Worm (Caenorhabditis elegans) whole organism, L2 larva: ENCODE results near the gene VB0395L.1.

ENCODE experiments used
- R02D3.7 ChIP-seq: fragments of 150-350 bp; optimal IDR thresholded peaks from 2 replicates; lab custom pipeline; 2014; ENCODE audit warnings: missing biosample characterization, missing genetic modification characterization
- ZK546.5 ChIP-seq: sonication (generic microtip); optimal IDR thresholded peaks from 2 replicates; lab custom pipeline; 2017; ENCODE audit warnings: missing biosample characterization, missing genetic modification characterization
- alr-1 ChIP-seq: fragments of 150-350 bp; optimal IDR thresholded peaks from 2 replicates; lab custom pipeline; 2014; ENCODE audit warnings: missing biosample characterization, missing genetic modification characterization
- aly-2 ChIP-seq: fragments of 150-350 bp; optimal IDR thresholded peaks from 2 replicates; lab custom pipeline; 2014; ENCODE audit warnings: missing biosample characterization, missing genetic modification characterization
- ama-1 ChIP-seq: fragments of 150-350 bp; optimal IDR thresholded peaks from 2 replicates; lab custom pipeline; 2018; ENCODE audit warnings: inconsistent platforms
- blmp-1 ChIP-seq: sonication (generic microtip); optimal IDR thresholded peaks from 2 replicates; lab custom pipeline; 2017; ENCODE audit warnings: missing genetic modification characterization, mild to moderate bottlenecking, missing compliant biosample characterization, antibody characterized with exemption, moderate library complexity; ENCODE audit not compliant: insufficient read depth
- crh-2 ChIP-seq: sonication (generic microtip); optimal IDR thresholded peaks from 2 replicates; lab custom pipeline; 2017; ENCODE audit warnings: missing biosample characterization, missing genetic modification characterization
- dmd-4 ChIP-seq: sonication (generic microtip); optimal IDR thresholded peaks from 2 replicates; lab custom pipeline; 2017; ENCODE audit warnings: missing biosample characterization, missing genetic modification characterization
- egl-27 ChIP-seq: sonication (generic microtip); optimal IDR thresholded peaks from 3 replicates; lab custom pipeline; 2017; ENCODE audit warnings: missing biosample characterization, missing genetic modification reagents, missing genetic modification characterization
- elt-1 ChIP-seq: fragments of 150-350 bp; optimal IDR thresholded peaks from 2 replicates; lab custom pipeline; 2014; ENCODE audit warnings: missing biosample characterization, missing genetic modification characterization
- fos-1 ChIP-seq: fragments of 150-350 bp; optimal IDR thresholded peaks from 2 replicates; lab custom pipeline; 2014; ENCODE audit warnings: missing biosample characterization, missing genetic modification characterization
- gmeb-1 ChIP-seq: fragments of 150-350 bp; optimal IDR thresholded peaks from 2 replicates; lab custom pipeline; 2014; ENCODE audit warnings: missing biosample characterization, missing genetic modification characterization
- lin-39 ChIP-seq: fragments of 150-350 bp; optimal IDR thresholded peaks from 2 replicates; lab custom pipeline; 2014; ENCODE audit warnings: missing biosample characterization, missing genetic modification reagents, missing genetic modification characterization
- lsy-2 ChIP-seq, 2 experiments: fragments of 150-350 bp in 1 of 2; sonication (generic microtip) in 1 of 2; optimal IDR thresholded peaks; 2 replicates each; lab custom pipeline; 2014 to 2017; ENCODE audit warnings: missing biosample characterization in 2 of 2, missing genetic modification characterization in 2 of 2
- mab-5 ChIP-seq: fragments of 150-350 bp; optimal IDR thresholded peaks from 2 replicates; lab custom pipeline; 2014; ENCODE audit warnings: missing biosample characterization, missing genetic modification characterization
- mbf-1 ChIP-seq: sonication (generic microtip); optimal IDR thresholded peaks from 2 replicates; lab custom pipeline; 2017; ENCODE audit warnings: missing biosample characterization, missing genetic modification characterization
- mdl-1 ChIP-seq, 2 experiments: fragments of 150-350 bp in 1 of 2; sonication (generic microtip) in 1 of 2; optimal IDR thresholded peaks; 2 replicates each; lab custom pipeline; 2017; ENCODE audit warnings: missing biosample characterization in 2 of 2, missing genetic modification characterization in 2 of 2
- nhr-10 ChIP-seq: sonication (generic microtip); optimal IDR thresholded peaks from 2 replicates; lab custom pipeline; 2017; ENCODE audit warnings: missing biosample characterization, missing genetic modification characterization
- nhr-11 ChIP-seq: fragments of 150-350 bp; optimal IDR thresholded peaks from 2 replicates; lab custom pipeline; 2014; ENCODE audit warnings: missing biosample characterization, missing genetic modification characterization
- nhr-12 ChIP-seq: fragments of 150-350 bp; optimal IDR thresholded peaks from 2 replicates; lab custom pipeline; 2014; ENCODE audit warnings: missing biosample characterization, missing genetic modification characterization
- nhr-129 ChIP-seq: fragments of 150-350 bp; optimal IDR thresholded peaks from 2 replicates; lab custom pipeline; 2014; ENCODE audit warnings: missing biosample characterization, missing genetic modification characterization
- nhr-21 ChIP-seq: fragments of 150-350 bp; optimal IDR thresholded peaks from 2 replicates; lab custom pipeline; 2014; ENCODE audit warnings: missing biosample characterization, missing genetic modification characterization
- nhr-23 ChIP-seq: fragments of 150-350 bp; optimal IDR thresholded peaks from 2 replicates; lab custom pipeline; 2014; ENCODE audit warnings: missing biosample characterization, missing genetic modification reagents, missing genetic modification characterization
- nhr-237 ChIP-seq: fragments of 150-350 bp; optimal IDR thresholded peaks from 2 replicates; lab custom pipeline; 2014; ENCODE audit warnings: missing biosample characterization, missing genetic modification characterization
- nhr-25 ChIP-seq: fragments of 150-350 bp; sonication (generic microtip); optimal IDR thresholded peaks from 3 replicates; lab custom pipeline; 2014; ENCODE audit warnings: missing biosample characterization, missing genetic modification characterization
- nhr-6 ChIP-seq: fragments of 150-350 bp; optimal IDR thresholded peaks from 2 replicates; lab custom pipeline; 2014; ENCODE audit warnings: missing biosample characterization, missing genetic modification characterization
- nhr-77 ChIP-seq: fragments of 150-350 bp; optimal IDR thresholded peaks from 2 replicates; lab custom pipeline; 2014; ENCODE audit warnings: missing biosample characterization, missing genetic modification characterization
- sem-4 ChIP-seq: fragments of 150-350 bp; optimal IDR thresholded peaks from 2 replicates; lab custom pipeline; 2014; ENCODE audit warnings: missing biosample characterization, missing genetic modification reagents, missing genetic modification characterization
- skn-1 ChIP-seq: sonication (generic microtip); optimal IDR thresholded peaks from 2 replicates; lab custom pipeline; 2017; ENCODE audit warnings: missing biosample characterization, missing genetic modification characterization
- sma-3 ChIP-seq: sonication (generic microtip); optimal IDR thresholded peaks from 2 replicates; lab custom pipeline; 2016; ENCODE audit warnings: missing genetic modification reagents, missing genetic modification characterization, missing compliant biosample characterization
- sma-9 ChIP-seq, 2 experiments: fragments of 150-350 bp in 1 of 2; sonication (generic microtip) in 1 of 2; optimal IDR thresholded peaks; 2 replicates each; lab custom pipeline; 2014 to 2016; ENCODE audit warnings: missing genetic modification characterization in 2 of 2, mild to moderate bottlenecking in 1 of 2, missing biosample characterization in 1 of 2, missing compliant biosample characterization in 1 of 2, missing genetic modification reagents in 1 of 2, moderate library complexity in 1 of 2
- snpc-4 ChIP-seq: fragments of 150-350 bp; optimal IDR thresholded peaks from 2 replicates; lab custom pipeline; 2014; ENCODE audit warnings: missing biosample characterization, missing genetic modification characterization
- unc-39 ChIP-seq: fragments of 150-350 bp; optimal IDR thresholded peaks from 2 replicates; lab custom pipeline; 2014; ENCODE audit warnings: missing biosample characterization, missing genetic modification characterization
- unc-55 ChIP-seq: fragments of 150-350 bp; sonication (generic microtip); optimal IDR thresholded peaks from 3 replicates; lab custom pipeline; 2014; ENCODE audit warnings: missing biosample characterization, missing genetic modification reagents, missing genetic modification characterization
- unc-62 ChIP-seq: fragments of 150-350 bp; optimal IDR thresholded peaks from 2 replicates; lab custom pipeline; 2014; ENCODE audit warnings: missing biosample characterization, missing genetic modification reagents, missing genetic modification characterization
- zag-1 ChIP-seq: fragments of 150-350 bp; optimal IDR thresholded peaks from 2 replicates; lab custom pipeline; 2014; ENCODE audit warnings: missing biosample characterization, missing genetic modification characterization
- ztf-11 ChIP-seq: sonication (generic microtip); optimal IDR thresholded peaks from 2 replicates; lab custom pipeline; 2017; ENCODE audit warnings: missing biosample characterization, missing genetic modification characterization
- ztf-4 ChIP-seq: fragments of 150-350 bp; optimal IDR thresholded peaks from 2 replicates; lab custom pipeline; 2014; ENCODE audit warnings: missing biosample characterization, missing genetic modification characterization

The VB0395L.1 gene

ce11 chrX:15992806-15993205 lies 24.0 kb downstream of the VB0395L.1 start:
- TF ChIP-seq snpc-4 (tag; lab: Kevin White, UChicago) (no peak), nhr-11 (no peak), nhr-12 (tag; lab: Kevin White, UChicago) (no peak), elt-1 (tag; lab: Kevin White, UChicago) (no peak), unc-39 (tag; lab: Kevin White, UChicago) (no peak), gmeb-1 (no peak), zag-1 (no peak), blmp-1 (tag; lab: Kevin White, UChicago) (no peak), nhr-6 (no peak)

DNA sequence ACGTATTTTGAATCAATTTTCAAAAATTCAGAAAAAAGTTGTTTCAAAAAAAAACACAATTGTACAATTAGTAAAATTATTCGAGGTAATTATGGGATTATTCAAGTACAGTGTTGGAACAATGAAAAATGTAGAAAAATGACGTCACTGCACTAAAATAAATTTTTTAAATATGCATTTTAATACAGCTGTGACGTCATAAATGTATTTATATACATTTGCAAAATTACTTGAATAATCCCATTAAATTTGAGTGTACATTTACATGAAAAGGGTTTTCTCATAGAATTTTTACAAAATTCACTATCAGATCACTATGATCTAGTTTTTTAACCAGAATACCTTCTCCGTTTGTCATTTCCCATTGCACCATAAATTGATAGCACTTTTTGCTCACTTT lies 28.2 kb downstream of the VB0395L.1 start:
- TF ChIP-seq egl-27 (tag; lab: Kevin White, UChicago) = no peak
- TF ChIP-seq nhr-6 = no peak
- TF ChIP-seq lsy-2 (tag; optimal IDR thresholded peaks at IDR 0.05; lab: Kevin White, UChicago) = no peak
- TF ChIP-seq snpc-4 (tag; lab: Kevin White, UChicago) = no peak
- TF ChIP-seq sma-9 (GFP tag; optimal IDR thresholded peaks at IDR 0.05; lab: Kevin White, UChicago) = no peak
- no peak for TF ChIP-seq sma-9 (tag; optimal IDR thresholded peaks at IDR 0.05; lab: Kevin White, UChicago)
- TF ChIP-seq skn-1 = no peak
- TF ChIP-seq ztf-11 (tag; lab: Kevin White, UChicago) = no peak
- no peak for TF ChIP-seq gmeb-1
- TF ChIP-seq unc-62 (GFP tag; lab: Kevin White, UChicago) = no peak
- no peak for TF ChIP-seq R02D3.7
- TF ChIP-seq ama-1 = no peak
- TF ChIP-seq dmd-4 (tag; lab: Kevin White, UChicago) = no peak
- no peak for TF ChIP-seq alr-1 (tag; lab: Kevin White, UChicago)
- TF ChIP-seq mdl-1 (tag; optimal IDR thresholded peaks at IDR 0.05; lab: Kevin White, UChicago) = no peak
- no peak for TF ChIP-seq mbf-1
- no peak for TF ChIP-seq mab-5 (tag; lab: Kevin White, UChicago)
- TF ChIP-seq sem-4 = no peak
- no peak for TF ChIP-seq nhr-21 (tag; lab: Kevin White, UChicago)
- TF ChIP-seq ZK546.5 = no peak
- no peak for TF ChIP-seq sma-3 (GFP tag; lab: Kevin White, UChicago)

DNA sequence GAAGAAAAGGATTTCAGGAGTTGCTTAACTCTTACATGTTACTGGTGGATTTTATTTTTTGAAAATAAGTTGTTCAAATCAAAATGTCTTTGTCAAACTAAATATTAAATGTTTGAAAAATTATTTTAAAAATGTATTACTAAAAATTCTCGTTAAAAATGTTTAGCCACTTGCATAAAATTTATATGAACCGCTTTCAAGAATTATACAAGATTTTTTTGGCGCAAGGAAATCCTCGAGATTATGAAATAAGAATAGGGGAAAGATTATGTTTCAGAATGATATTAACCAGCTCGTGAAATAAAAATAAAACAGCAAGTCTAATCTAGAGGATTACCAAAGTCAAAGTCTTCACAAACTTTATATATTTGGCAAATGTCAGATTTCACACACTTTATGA lies 33.5 kb downstream of the VB0395L.1 start:
- peak; percentile 62 for TF ChIP-seq unc-55 (GFP tag; lab: Kevin White, UChicago)
- TF ChIP-seq lsy-2 (tag; optimal IDR thresholded peaks at IDR 0.05; lab: Kevin White, UChicago) = peak in 1 of 2 experiments; percentile 40
- no peak for TF ChIP-seq ztf-4 (tag; lab: Kevin White, UChicago)
- TF ChIP-seq nhr-21 (tag; lab: Kevin White, UChicago) = peak; percentile 48
- no peak for TF ChIP-seq mdl-1 (tag; optimal IDR thresholded peaks at IDR 0.05; lab: Kevin White, UChicago)
- TF ChIP-seq lin-39 (tag; lab: Kevin White, UChicago) = no peak
- peak; percentile 20 for TF ChIP-seq sma-3 (GFP tag; lab: Kevin White, UChicago)
- no peak for TF ChIP-seq nhr-10
- no peak for TF ChIP-seq alr-1 (tag; lab: Kevin White, UChicago)
- TF ChIP-seq snpc-4 (tag; lab: Kevin White, UChicago) = peak; percentile 13
- no peak for TF ChIP-seq blmp-1 (tag; lab: Kevin White, UChicago)
- TF ChIP-seq nhr-25 (tag; lab: Kevin White, UChicago) = no peak
- TF ChIP-seq ZK546.5 = no peak
- no peak for TF ChIP-seq skn-1
- TF ChIP-seq unc-62 (GFP tag; lab: Kevin White, UChicago) = no peak
- TF ChIP-seq nhr-23 (tag; lab: Kevin White, UChicago) = no peak
- no peak for TF ChIP-seq nhr-237
- peak; percentile 19 for TF ChIP-seq fos-1
- TF ChIP-seq unc-39 (tag; lab: Kevin White, UChicago) = no peak
- no peak for TF ChIP-seq mab-5 (tag; lab: Kevin White, UChicago)
- peak; percentile 47 for TF ChIP-seq nhr-129 (tag; lab: Kevin White, UChicago)
- TF ChIP-seq aly-2 (tag; lab: Kevin White, UChicago) = no peak
- no peak for TF ChIP-seq egl-27 (tag; lab: Kevin White, UChicago)
- peak; percentile 44 for TF ChIP-seq dmd-4 (tag; lab: Kevin White, UChicago)
- TF ChIP-seq nhr-12 (tag; lab: Kevin White, UChicago) = no peak
- peak; percentile 22 for TF ChIP-seq mbf-1
- TF ChIP-seq crh-2 = peak; percentile 54
- TF ChIP-seq nhr-77 (tag; lab: Kevin White, UChicago) = no peak
- TF ChIP-seq, all 48 proteins: peak for 10
